Fruit fly (Drosophila melanogaster): ENCODE data around the gene Fur1.

The Fur1 gene

DNA sequence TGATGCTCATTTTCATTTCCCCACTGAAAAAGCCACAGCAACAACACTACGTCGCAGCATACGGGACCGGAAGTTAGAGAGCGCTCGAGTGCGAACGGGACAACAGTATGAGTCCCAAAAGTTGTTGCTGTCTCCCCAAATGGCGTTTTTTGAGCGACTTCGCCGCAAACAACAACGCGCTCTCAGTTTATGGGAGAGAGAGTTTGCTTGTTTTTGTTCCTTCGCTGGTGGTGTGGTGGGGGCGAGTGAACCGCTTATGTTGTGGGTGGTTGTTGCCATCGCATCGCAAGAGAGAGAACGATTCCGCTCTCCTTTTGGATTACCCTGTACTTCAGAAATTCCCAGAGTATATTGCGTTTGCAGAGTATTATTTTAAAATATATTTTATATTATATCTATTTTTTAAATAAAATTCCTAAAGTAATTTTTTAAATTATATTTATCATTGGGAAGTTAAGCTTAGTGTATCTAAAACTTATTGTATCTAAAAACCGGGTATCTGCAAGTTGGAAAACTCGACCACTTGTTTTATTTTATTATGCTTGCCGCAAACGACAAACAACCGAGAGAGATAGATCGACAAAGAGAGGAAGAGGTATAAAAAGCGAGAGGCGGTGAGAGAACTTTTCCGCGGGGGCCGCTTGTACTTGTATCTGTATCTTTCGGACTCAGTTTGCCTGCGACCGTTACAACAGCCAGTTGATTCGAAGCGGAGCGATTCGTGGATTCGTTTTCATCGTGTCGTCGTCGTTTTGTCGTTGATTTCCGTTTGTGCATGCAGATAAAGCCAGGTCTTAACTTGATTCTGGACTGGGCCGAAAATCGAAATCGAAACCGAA lies 42.8 kb upstream of the Fur1 start, which contains the start of gene msi (continued):
- peak; percentile 93 for TF ChIP-seq CG18764 (GFP tag; optimal IDR thresholded peaks at IDR 0.05)
- TF ChIP-seq trem (tag; optimal IDR thresholded peaks at IDR 0.05) = peak; percentile 97
- peak; percentile 95 for TF ChIP-seq lbe (GFP tag; optimal IDR thresholded peaks at IDR 0.05)
- peak; percentile 100 for TF ChIP-seq Sox100B (GFP tag; optimal IDR thresholded peaks at IDR 0.05)
- peak; percentile 91 for TF ChIP-seq CG30020 (tag; optimal IDR thresholded peaks at IDR 0.05)
- peak; percentile 96 for TF ChIP-seq ewg (GFP tag; optimal IDR thresholded peaks at IDR 0.05)
- TF ChIP-seq CG9727 (GFP tag; optimal IDR thresholded peaks at IDR 0.05) = peak; percentile 99
- TF ChIP-seq pfk (GFP tag; optimal IDR thresholded peaks at IDR 0.05) = peak; percentile 33
- peak; percentile 97 for TF ChIP-seq CG4424 (GFP tag; optimal IDR thresholded peaks at IDR 0.05)
- peak; percentile 98 for TF ChIP-seq cwo (GFP tag; optimal IDR thresholded peaks at IDR 0.05)
- TF ChIP-seq mirr (GFP tag; optimal IDR thresholded peaks at IDR 0.05) = peak; percentile 89
- TF ChIP-seq CG31224 (GFP tag; IDR thresholded peaks at IDR 0.05) = peak; percentile 97
- TF ChIP-seq lab (GFP tag; optimal IDR thresholded peaks at IDR 0.05) = peak; percentile 99
- TF ChIP-seq bcd (GFP tag; optimal IDR thresholded peaks at IDR 0.05) = peak; percentile 99
- 0 out of 3 replicates have a peak, but pooled peaks have one; percentile 21 for TF ChIP-seq CG14860 (GFP tag; IDR thresholded peaks at IDR 0.05; ENCODE audit: partially characterized antibody)
- TF ChIP-seq CG13296 (GFP tag; optimal IDR thresholded peaks at IDR 0.05) = peak; percentile 99
- no peak for TF ChIP-seq Lpt (GFP tag; optimal IDR thresholded peaks at IDR 0.05)
- peak; percentile 99 for TF ChIP-seq CG11093 (GFP tag; IDR thresholded peaks at IDR 0.05)
- TF ChIP-seq crol (GFP tag; IDR thresholded peaks at IDR 0.05) = peak; percentile 95
- TF ChIP-seq CG12744 (GFP tag; optimal IDR thresholded peaks at IDR 0.05) = peak; percentile 29
- TF ChIP-seq ci (GFP tag; IDR thresholded peaks at IDR 0.05) = peak; percentile 98
- TF ChIP-seq CG11723 (GFP tag; optimal IDR thresholded peaks at IDR 0.05) = peak; percentile 92
- peak; percentile 99 for TF ChIP-seq CG11695 (GFP tag; IDR thresholded peaks at IDR 0.05)
- TF ChIP-seq z (GFP tag; IDR thresholded peaks at IDR 0.05) = peak; percentile 67; the same call in 1 of the 3 replicates
- peak; percentile 98 for TF ChIP-seq CG17385 (GFP tag; optimal IDR thresholded peaks at IDR 0.05)
- peak; percentile 77 for TF ChIP-seq B-H2 (GFP tag; optimal IDR thresholded peaks at IDR 0.05)
- peak; percentile 97 for TF ChIP-seq CG14050 (GFP tag; IDR thresholded peaks at IDR 0.05)
- peak; percentile 93 for TF ChIP-seq CG15011 (GFP tag; optimal IDR thresholded peaks at IDR 0.05)
- TF ChIP-seq Fer3 (tag; optimal IDR thresholded peaks at IDR 0.05) = peak; percentile 99
- peak; percentile 97 for TF ChIP-seq peb (GFP tag; IDR thresholded peaks at IDR 0.05)
- TF ChIP-seq CG5180 (GFP tag; optimal IDR thresholded peaks at IDR 0.05) = peak; percentile 89
- peak; percentile 63 for TF ChIP-seq Myb (GFP tag; optimal IDR thresholded peaks at IDR 0.05)
- peak in 1 of 3 experiments; percentile 99 for TF ChIP-seq lola (GFP tag; optimal IDR thresholded peaks at IDR 0.05)
- TF ChIP-seq Meics (GFP tag; optimal IDR thresholded peaks at IDR 0.05) = peak; percentile 99
- TF ChIP-seq cas (GFP tag; IDR thresholded peaks at IDR 0.05) = peak; percentile 96
- no peak; the same call in 1 of the 2 replicates for TF ChIP-seq amos (GFP tag; IDR thresholded peaks at IDR 0.05; ENCODE audit: partially characterized antibody)
- TF ChIP-seq Dbx (GFP tag; IDR thresholded peaks at IDR 0.05) = peak; percentile 99
- peak; percentile 93 for TF ChIP-seq CG30431 (GFP tag; optimal IDR thresholded peaks at IDR 0.05)
- peak; percentile 95 for TF ChIP-seq YL-1 (GFP tag; optimal IDR thresholded peaks at IDR 0.05)
- TF ChIP-seq repo (GFP tag; optimal IDR thresholded peaks at IDR 0.05) = peak; percentile 5
- TF ChIP-seq sisA (GFP tag; IDR thresholded peaks at IDR 0.05) = peak; percentile 99
- peak; percentile 99 for TF ChIP-seq Dek (tag; optimal IDR thresholded peaks at IDR 0.05)
- peak; percentile 95 for TF ChIP-seq Vsx1 (GFP tag; optimal IDR thresholded peaks at IDR 0.05)
- peak; percentile 99 for TF ChIP-seq CG8388 (GFP tag; optimal IDR thresholded peaks at IDR 0.05)
- 0 out of 2 replicates have a peak, but pooled peaks have one; percentile 18 for TF ChIP-seq sna (GFP tag; IDR thresholded peaks at IDR 0.05; ENCODE audit: partially characterized antibody)
- TF ChIP-seq pzg (GFP tag; optimal IDR thresholded peaks at IDR 0.05) = peak; percentile 40
- TF ChIP-seq CG12104 (GFP tag; optimal IDR thresholded peaks at IDR 0.05) = peak; percentile 96
